Worm (Caenorhabditis elegans) whole organism, L4/young adult: ENCODE results near the gene gsto-1.

Experiments used
- W03F9.2 ChIP-seq: fragments of 150-350 bp; optimal IDR thresholded peaks from 2 replicates; lab custom pipeline; 2014; ENCODE audit warnings: missing biosample characterization, missing genetic modification characterization
- dao-5 ChIP-seq: sonication (generic microtip); optimal IDR thresholded peaks from 2 replicates; lab custom pipeline; 2016; ENCODE audit warnings: missing genotype, missing genetic modification characterization, moderate library complexity, missing compliant biosample characterization
- him-1 ChIP-seq: sonication (generic microtip); optimal IDR thresholded peaks from 2 replicates; lab custom pipeline; 2016; ENCODE audit warnings: missing genotype, missing genetic modification reagents, missing genetic modification characterization, missing compliant biosample characterization

ce11 chrIII:7922207-7922606, 24.6 kb downstream of the gsto-1 start, which contains the start of gene C29E4.17:
- TF ChIP-seq dao-5 (tag; lab: Kevin White, UChicago) (no peak), him-1 (tag; lab: Kevin White, UChicago) (no peak), W03F9.2 (tag; lab: Kevin White, UChicago) (no peak)
